Worm (Caenorhabditis elegans) whole organism, young adult: ENCODE data around the gene col-166.
A peak's percentile ranks its signal among the peaks of the same experiment; 100 is the strongest.

Experiments
- B0035.1 ChIP-seq: sonication (generic microtip); optimal IDR thresholded peaks from 2 replicates; lab custom pipeline; 2016; ENCODE audit warnings: missing genetic modification characterization, mild to moderate bottlenecking, missing compliant biosample characterization, missing genotype, missing genetic modification reagents
- C17E4.6 ChIP-seq: fragments of 200-800 bp; sonication (Bioruptor generic); IDR thresholded peaks from 2 replicates; pipeline ENCODE4 v1.3.6; 2022; ENCODE audit warnings: missing genetic modification reagents, missing genetic modification characterization, missing compliant biosample characterization
- F10E7.11 ChIP-seq: sonication (generic microtip); optimal IDR thresholded peaks from 2 replicates; lab custom pipeline; 2017; ENCODE audit warnings: mild to moderate bottlenecking, missing genetic modification characterization, moderate library complexity, missing compliant biosample characterization
- F33H1.4 ChIP-seq: fragments of 200-800 bp; sonication (Bioruptor generic); IDR thresholded peaks from 2 replicates; pipeline ENCODE4 v1.3.6; 2022; ENCODE audit warnings: missing genetic modification reagents, missing genetic modification characterization, missing compliant biosample characterization
- F39B2.1 ChIP-seq: fragments of 200-800 bp; sonication (Bioruptor generic); IDR thresholded peaks from 2 replicates; pipeline ENCODE4 v1.3.6; 2022; ENCODE audit warnings: missing genetic modification reagents, missing genetic modification characterization, missing compliant biosample characterization
- F57A8.1 ChIP-seq: fragments of 200-800 bp; sonication (Bioruptor generic); optimal IDR thresholded peaks from 2 replicates; lab custom pipeline; 2018; ENCODE audit warnings: mild to moderate bottlenecking, missing genetic modification characterization, moderate library complexity, missing compliant biosample characterization
- F57C9.4 ChIP-seq: sonication (generic microtip); optimal IDR thresholded peaks from 2 replicates; lab custom pipeline; 2017; ENCODE audit warnings: mild to moderate bottlenecking, missing genetic modification characterization, missing compliant biosample characterization
- K11D2.4 ChIP-seq: fragments of 200-800 bp; sonication (Bioruptor generic); IDR thresholded peaks from 2 replicates; pipeline ENCODE4 v1.3.6; 2022; ENCODE audit warnings: missing genetic modification reagents, missing genetic modification characterization, missing compliant biosample characterization
- K12H6.12 ChIP-seq: fragments of 200-800 bp; sonication (Bioruptor generic); optimal IDR thresholded peaks from 2 replicates; lab custom pipeline; 2018; ENCODE audit warnings: mild to moderate bottlenecking, missing genetic modification characterization, missing compliant biosample characterization
- T07F8.4 ChIP-seq: sonication (generic microtip); optimal IDR thresholded peaks from 2 replicates; lab custom pipeline; 2016; ENCODE audit warnings: mild to moderate bottlenecking, missing genetic modification characterization, moderate library complexity, missing compliant biosample characterization
- Y53G8AR.9 ChIP-seq: fragments of 200-800 bp; sonication (Bioruptor generic); conservative IDR thresholded peaks from 2 replicates; pipeline ENCODE4 v1.3.6; 2022; ENCODE audit warnings: missing genetic modification reagents, missing genetic modification characterization, missing compliant biosample characterization
- Y56A3A.18 ChIP-seq: fragments of 200-800 bp; sonication (Bioruptor generic); IDR thresholded peaks from 2 replicates; pipeline ENCODE4 v1.3.6; 2022; ENCODE audit warnings: missing genetic modification reagents, missing genetic modification characterization, missing compliant biosample characterization
- akir-1 ChIP-seq: fragments of 200-800 bp; sonication (Bioruptor generic); optimal IDR thresholded peaks from 2 replicates; lab custom pipeline; 2018; ENCODE audit warnings: mild to moderate bottlenecking, missing genetic modification characterization, moderate library complexity, missing compliant biosample characterization
- ama-1 ChIP-seq, 3 experiments: fragments of 150-350 bp in 1 of 3; sonication (generic microtip) in 2 of 3; optimal IDR thresholded peaks; 2 replicates each; lab custom pipeline; 2014 to 2018; ENCODE audit warnings: missing biosample characterization in 2 of 3, missing genetic modification characterization in 2 of 3, missing genetic modification reagents in 2 of 3
- bed-1 ChIP-seq: fragments of 200-800 bp; sonication (Bioruptor generic); IDR thresholded peaks from 2 replicates; pipeline ENCODE4 v1.3.6; 2022; ENCODE audit warnings: missing genetic modification reagents, missing genetic modification characterization, missing compliant biosample characterization
- bed-2 ChIP-seq: fragments of 200-800 bp; sonication (Bioruptor generic); IDR thresholded peaks from 2 replicates; pipeline ENCODE4 v1.3.6; 2022; ENCODE audit warnings: missing genetic modification reagents, missing genetic modification characterization, missing compliant biosample characterization
- ceh-40 ChIP-seq: fragments of 200-800 bp; sonication (Bioruptor generic); IDR thresholded peaks from 2 replicates; pipeline ENCODE4 v1.3.6; 2022; ENCODE audit warnings: missing genetic modification characterization, missing compliant biosample characterization
- ceh-58 ChIP-seq: fragments of 200-800 bp; sonication (Bioruptor generic); IDR thresholded peaks from 2 replicates; pipeline ENCODE4 v1.3.6; 2022; ENCODE audit warnings: missing genetic modification characterization, missing compliant biosample characterization
- dox-1 ChIP-seq: fragments of 200-800 bp; sonication (Bioruptor generic); IDR thresholded peaks from 2 replicates; pipeline ENCODE4 v1.3.6; 2022; ENCODE audit warnings: missing genetic modification reagents, missing genetic modification characterization, missing compliant biosample characterization
- dpff-1 ChIP-seq: sonication (generic microtip); optimal IDR thresholded peaks from 2 replicates; lab custom pipeline; 2017; ENCODE audit warnings: mild to moderate bottlenecking, missing genetic modification characterization, missing compliant biosample characterization
- egl-18 ChIP-seq: fragments of 200-800 bp; sonication (Bioruptor generic); IDR thresholded peaks from 2 replicates; pipeline ENCODE4 v1.3.6; 2022; ENCODE audit warnings: missing genetic modification reagents, missing genetic modification characterization, missing compliant biosample characterization
- him-1 ChIP-seq: sonication (generic microtip); optimal IDR thresholded peaks from 2 replicates; lab custom pipeline; 2016; ENCODE audit warnings: missing genotype, missing genetic modification reagents, missing genetic modification characterization, missing compliant biosample characterization
- hmg-1.2 ChIP-seq: fragments of 200-800 bp; sonication (Bioruptor generic); IDR thresholded peaks from 2 replicates; pipeline ENCODE4 v1.3.6; 2022; ENCODE audit warnings: missing genetic modification reagents, missing genetic modification characterization, missing compliant biosample characterization
- lin-26 ChIP-seq: fragments of 200-800 bp; sonication (Bioruptor generic); IDR thresholded peaks from 2 replicates; pipeline ENCODE4 v1.3.6; 2022; ENCODE audit warnings: missing genetic modification reagents, missing genetic modification characterization, missing compliant biosample characterization
- lin-35 ChIP-seq, 3 experiments: fragments of 150-350 bp in 2 of 3; sonication (generic microtip) in 1 of 3; optimal IDR thresholded peaks; 2 replicates each; lab custom pipeline; 2014 to 2018; ENCODE audit warnings: missing biosample characterization in 3 of 3, missing genetic modification characterization in 3 of 3, missing genetic modification reagents in 3 of 3
- lir-1 ChIP-seq: fragments of 200-800 bp; sonication (Bioruptor generic); conservative IDR thresholded peaks from 2 replicates; pipeline ENCODE4 v1.3.6; 2022; ENCODE audit warnings: missing genetic modification reagents, missing genetic modification characterization, missing compliant biosample characterization
- lsl-1 ChIP-seq: fragments of 200-800 bp; sonication (Bioruptor generic); optimal IDR thresholded peaks from 2 replicates; lab custom pipeline; 2018; ENCODE audit warnings: mild to moderate bottlenecking, missing genetic modification characterization, moderate library complexity, missing compliant biosample characterization
- madf-10 ChIP-seq: sonication (generic microtip); optimal IDR thresholded peaks from 2 replicates; lab custom pipeline; 2016; ENCODE audit warnings: mild to moderate bottlenecking, missing genetic modification characterization, missing compliant biosample characterization
- nfya-2 ChIP-seq: fragments of 200-800 bp; sonication (Bioruptor generic); IDR thresholded peaks from 2 replicates; pipeline ENCODE4 v1.3.6; 2022; ENCODE audit warnings: missing genetic modification reagents, missing genetic modification characterization, missing compliant biosample characterization
- nhr-120 ChIP-seq: fragments of 200-800 bp; sonication (Bioruptor generic); IDR thresholded peaks from 2 replicates; pipeline ENCODE4 v1.3.6; 2022; ENCODE audit warnings: missing genetic modification characterization, missing compliant biosample characterization
- nhr-179 ChIP-seq: sonication (generic microtip); optimal IDR thresholded peaks from 2 replicates; lab custom pipeline; 2016; ENCODE audit warnings: mild to moderate bottlenecking, missing genetic modification characterization, missing compliant biosample characterization
- nhr-90 ChIP-seq: sonication (generic microtip); optimal IDR thresholded peaks from 2 replicates; lab custom pipeline; 2016; ENCODE audit warnings: missing genotype, mild to moderate bottlenecking, missing genetic modification characterization, missing compliant biosample characterization
- pbrm-1 ChIP-seq: fragments of 200-800 bp; sonication (Bioruptor generic); IDR thresholded peaks from 2 replicates; pipeline ENCODE4 v1.3.6; 2022; ENCODE audit warnings: missing genetic modification reagents, missing genetic modification characterization, missing compliant biosample characterization
- rcor-1 ChIP-seq: fragments of 200-800 bp; sonication (Bioruptor generic); IDR thresholded peaks from 2 replicates; pipeline ENCODE4 v1.3.6; 2022; ENCODE audit warnings: missing genetic modification reagents, missing genetic modification characterization, missing compliant biosample characterization
- rec-8 ChIP-seq, 2 experiments: sonication (generic microtip); optimal IDR thresholded peaks; 2 replicates each; lab custom pipeline; 2016; ENCODE audit warnings: mild to moderate bottlenecking in 2 of 2, missing genetic modification characterization in 2 of 2, missing genetic modification reagents in 2 of 2, missing genotype in 2 of 2, missing biosample characterization in 1 of 2, missing compliant biosample characterization in 1 of 2, moderate library complexity in 1 of 2
- snpc-1.1 ChIP-seq: sonication (generic microtip); optimal IDR thresholded peaks from 2 replicates; lab custom pipeline; 2017; ENCODE audit warnings: missing genetic modification characterization, mild to moderate bottlenecking, missing compliant biosample characterization, antibody characterized with exemption, moderate library complexity, missing genotype, missing genetic modification reagents; ENCODE audit not compliant: insufficient read depth
- snpc-1.3 ChIP-seq: sonication (generic microtip); optimal IDR thresholded peaks from 2 replicates; lab custom pipeline; 2017; ENCODE audit warnings: missing genetic modification characterization, mild to moderate bottlenecking, missing compliant biosample characterization, antibody characterized with exemption, moderate library complexity, missing genotype, missing genetic modification reagents; ENCODE audit not compliant: insufficient read depth
- snpc-4 ChIP-seq, 5 experiments: fragments of 150-350 bp in 1 of 5; sonication (generic microtip) in 4 of 5; optimal IDR thresholded peaks; 2 replicates each; lab custom pipeline; 2014 to 2018; ENCODE audit warnings: missing genetic modification characterization in 5 of 5, missing biosample characterization in 3 of 5, antibody characterized with exemption in 2 of 5, mild to moderate bottlenecking in 2 of 5, missing compliant biosample characterization in 2 of 5, missing genotype in 2 of 5, moderate library complexity in 2 of 5, missing genetic modification reagents in 1 of 5
- somi-1 ChIP-seq: fragments of 200-800 bp; sonication (Bioruptor generic); optimal IDR thresholded peaks from 2 replicates; lab custom pipeline; 2018; ENCODE audit warnings: mild to moderate bottlenecking, missing genetic modification characterization, missing compliant biosample characterization
- sptf-2 ChIP-seq: fragments of 200-800 bp; sonication (Bioruptor generic); optimal IDR thresholded peaks from 2 replicates; lab custom pipeline; 2018; ENCODE audit warnings: mild to moderate bottlenecking, missing genetic modification characterization, missing compliant biosample characterization
- tbp1 ChIP-seq: fragments of 200-800 bp; sonication (Bioruptor generic); optimal IDR thresholded peaks from 2 replicates; lab custom pipeline; 2018; ENCODE audit warnings: mild to moderate bottlenecking, missing genetic modification characterization, missing compliant biosample characterization
- ztf-22 ChIP-seq: fragments of 200-800 bp; sonication (Bioruptor generic); optimal IDR thresholded peaks from 2 replicates; lab custom pipeline; 2018; ENCODE audit warnings: mild to moderate bottlenecking, missing genetic modification characterization, moderate library complexity, missing compliant biosample characterization
- ztf-28 ChIP-seq: fragments of 200-800 bp; sonication (Bioruptor generic); IDR thresholded peaks from 2 replicates; pipeline ENCODE4 v1.3.6; 2022; ENCODE audit warnings: missing genetic modification reagents, missing genetic modification characterization, missing compliant biosample characterization

The col-166 gene

ce11 chrX:6289038-6289437 is 9.2 kb downstream of the col-166 start:
- TF ChIP-seq F39B2.1 (GFP tag; lab: Robert Waterston, UW), result no peak
- TF ChIP-seq hmg-1.2, result no peak
- TF ChIP-seq T07F8.4 (tag; lab: Kevin White, UChicago), result no peak
- no peak for TF ChIP-seq F57C9.4 (tag; lab: Kevin White, UChicago)
- no peak for TF ChIP-seq ceh-40 (GFP tag; lab: Robert Waterston, UW)
- TF ChIP-seq rcor-1 (GFP tag; lab: Robert Waterston, UW), result no peak
- TF ChIP-seq snpc-4 (GFP tag; optimal IDR thresholded peaks at IDR 0.05; lab: Kevin White, UChicago), result no peak
- TF ChIP-seq snpc-4 (tag; optimal IDR thresholded peaks at IDR 0.05; lab: Kevin White, UChicago), result no peak
- TF ChIP-seq nhr-90 (tag; lab: Kevin White, UChicago), result no peak
- TF ChIP-seq somi-1 (GFP tag; lab: Kevin White, UChicago), result no peak
- TF ChIP-seq ceh-58 (GFP tag; lab: Robert Waterston, UW), result no peak
- no peak for TF ChIP-seq tbp1 (GFP tag; lab: Kevin White, UChicago)
- no peak for TF ChIP-seq F57A8.1 (GFP tag; lab: Kevin White, UChicago)
- TF ChIP-seq nfya-2 (GFP tag; lab: Robert Waterston, UW), result no peak
- no peak for TF ChIP-seq Y53G8AR.9
- no peak for TF ChIP-seq ztf-28 (GFP tag; lab: Robert Waterston, UW)
- no peak for TF ChIP-seq pbrm-1 (GFP tag; lab: Robert Waterston, UW)
- TF ChIP-seq rec-8 (tag; optimal IDR thresholded peaks at IDR 0.05; lab: Kevin White, UChicago), result no peak
- TF ChIP-seq F33H1.4 (GFP tag; lab: Robert Waterston, UW), result no peak
- TF ChIP-seq ama-1 (optimal IDR thresholded peaks at IDR 0.05; lab: Kevin White, UChicago), result no peak
- TF ChIP-seq ama-1 (GFP tag; optimal IDR thresholded peaks at IDR 0.05; lab: Kevin White, UChicago), result no peak

ce11 chrX:6291632-6292031 is 11.8 kb downstream of the col-166 start, which contains the start of gene lev-9:
lev-9 (minus strand) TSS chrX:6291732.
- no peak for TF ChIP-seq F10E7.11 (tag; lab: Kevin White, UChicago)
- no peak for TF ChIP-seq ztf-22
- no peak for TF ChIP-seq dox-1 (GFP tag; lab: Robert Waterston, UW)
- no peak for TF ChIP-seq sptf-2 (GFP tag; lab: Kevin White, UChicago)
- no peak for TF ChIP-seq him-1 (tag; lab: Kevin White, UChicago)
- no peak for TF ChIP-seq T07F8.4 (tag; lab: Kevin White, UChicago)
- no peak for TF ChIP-seq lin-26 (GFP tag; lab: Robert Waterston, UW)
- no peak for TF ChIP-seq snpc-1.3 (tag; lab: Kevin White, UChicago)
- no peak for TF ChIP-seq nfya-2 (GFP tag; lab: Robert Waterston, UW)
- TF ChIP-seq nhr-120 (GFP tag; lab: Robert Waterston, UW), result no peak
- no peak for TF ChIP-seq C17E4.6
- no peak for TF ChIP-seq dpff-1 (tag; lab: Kevin White, UChicago)

ce11 chrX:6292143-6292542 is 12.3 kb downstream of the col-166 start:
- 0 out of 2 replicates have a peak, but pooled peaks have one; percentile 32 for TF ChIP-seq bed-2 (GFP tag; lab: Robert Waterston, UW)
- peak; percentile 4 for TF ChIP-seq akir-1 (GFP tag; lab: Kevin White, UChicago)
- peak; percentile 81 for TF ChIP-seq B0035.1 (tag; lab: Kevin White, UChicago)
- TF ChIP-seq lsl-1 (GFP tag; lab: Kevin White, UChicago), result peak; percentile 22
- peak; percentile 55; the same call in 1 of the 2 replicates for TF ChIP-seq lir-1
- peak; percentile 72 for TF ChIP-seq snpc-1.1 (tag; lab: Kevin White, UChicago)
- peak; percentile 84 for TF ChIP-seq egl-18 (GFP tag; lab: Robert Waterston, UW)
- peak; percentile 92 for TF ChIP-seq tbp1 (GFP tag; lab: Kevin White, UChicago)
- TF ChIP-seq lin-35 (GFP tag; optimal IDR thresholded peaks at IDR 0.05; lab: Kevin White, UChicago), result peak in 1 of 3 experiments; percentile 60
- peak; percentile 87 for TF ChIP-seq rcor-1 (GFP tag; lab: Robert Waterston, UW)
- TF ChIP-seq bed-1 (GFP tag; lab: Robert Waterston, UW), result peak; percentile 93
- peak; percentile 96; the same call in 1 of the 2 replicates for TF ChIP-seq ceh-58 (GFP tag; lab: Robert Waterston, UW)
- peak; percentile 70 for TF ChIP-seq madf-10
- TF ChIP-seq K11D2.4, result peak; percentile 80
- peak; percentile 65 for TF ChIP-seq nhr-179 (tag; lab: Kevin White, UChicago)
- TF ChIP-seq K12H6.12 (tag; lab: Kevin White, UChicago), result peak; percentile 61
- peak; percentile 34 for TF ChIP-seq dpff-1 (tag; lab: Kevin White, UChicago)
- TF ChIP-seq hmg-1.2, result peak; percentile 84
- peak; percentile 95 for TF ChIP-seq sptf-2 (GFP tag; lab: Kevin White, UChicago)
- TF ChIP-seq somi-1 (GFP tag; lab: Kevin White, UChicago), result peak; percentile 77
- peak; percentile 94 for TF ChIP-seq Y56A3A.18 (GFP tag; lab: Robert Waterston, UW)
